Worm (Caenorhabditis elegans): ENCODE measurements around the gene R02D5.9.

R02D5.9 gene

ce11 chrV:14499074-14499864 lies 11.7 kb downstream of the R02D5.9 start (continued):
- TF ChIP-seq nhr-6 (tag; optimal IDR thresholded peaks at IDR 0.05) = no peak
- no peak for TF ChIP-seq fos-1 (tag; optimal IDR thresholded peaks at IDR 0.05)
- TF ChIP-seq D1046.2 (GFP tag; IDR thresholded peaks at IDR 0.05) = no peak
- TF ChIP-seq unc-62 (GFP tag; optimal IDR thresholded peaks at IDR 0.05 in 1 of 2) = no peak
- no peak for TF ChIP-seq unc-62 (tag; optimal IDR thresholded peaks at IDR 0.05)
- TF ChIP-seq madf-5 (GFP tag; IDR thresholded peaks at IDR 0.05) = no peak
- TF ChIP-seq zfp-3 (GFP tag; conservative IDR thresholded peaks at IDR 0.05) = no peak
- TF ChIP-seq gei-8 (GFP tag; optimal IDR thresholded peaks at IDR 0.05) = no peak
- peak; percentile 38 for TF ChIP-seq nhr-28 (tag; optimal IDR thresholded peaks at IDR 0.05)

- TF ChIP-seq nhr-6 (tag; optimal IDR thresholded peaks at IDR 0.05) (peak; percentile 62), unc-62 (GFP tag; optimal IDR thresholded peaks at IDR 0.05 in 1 of 2) (peak in 1 of 2 experiments; percentile 16), unc-62 (tag; optimal IDR thresholded peaks at IDR 0.05) (no peak), nhr-48 (tag; optimal IDR thresholded peaks at IDR 0.05) (no peak), ZK546.5 (tag; optimal IDR thresholded peaks at IDR 0.05) (no peak), nhr-25 (tag; optimal IDR thresholded peaks at IDR 0.05; ENCODE audit: borderline replicate concordance, insufficient read depth) (peak; percentile 4), jun-1 (tag; optimal IDR thresholded peaks at IDR 0.05) (no peak), zfp-3 (GFP tag; conservative IDR thresholded peaks at IDR 0.05) (no peak), mdt-29 (GFP tag; IDR thresholded peaks at IDR 0.05) (no peak), nhr-28 (tag; optimal IDR thresholded peaks at IDR 0.05) (peak; percentile 13)
Observed at ce11 chrV:14498204-14498603, 12.7 kb downstream of the R02D5.9 start.

ce11 chrV:14496446-14496845 lies 14.5 kb downstream of the R02D5.9 start:
- TF ChIP-seq ces-1 (GFP tag; optimal IDR thresholded peaks at IDR 0.05) = no peak
- peak in 1 of 2 experiments; percentile 58 for TF ChIP-seq unc-62 (GFP tag; optimal IDR thresholded peaks at IDR 0.05 in 1 of 2)
- no peak for TF ChIP-seq unc-62 (tag; optimal IDR thresholded peaks at IDR 0.05)

ce11 chrV:14495493-14495892 lies 15.4 kb downstream of the R02D5.9 start:
- TF ChIP-seq lsy-2 (tag; optimal IDR thresholded peaks at IDR 0.05) (no peak), Y5F2A.4 (GFP tag; optimal IDR thresholded peaks at IDR 0.05) (no peak)

ce11 chrV:14493665-14494064 lies 17.3 kb downstream of the R02D5.9 start:
- TF ChIP-seq spr-3 (GFP tag; optimal IDR thresholded peaks at IDR 0.05) = no peak
- TF ChIP-seq nhr-25 (tag; optimal IDR thresholded peaks at IDR 0.05; ENCODE audit: borderline replicate concordance, insufficient read depth) = no peak
- peak in 1 of 2 experiments; percentile 40 for TF ChIP-seq unc-62 (GFP tag; optimal IDR thresholded peaks at IDR 0.05 in 1 of 2)
- TF ChIP-seq unc-62 (tag; optimal IDR thresholded peaks at IDR 0.05) = no peak
- TF ChIP-seq aha-1 (tag) = peak; percentile 11
- TF ChIP-seq F26F4.8 (GFP tag; conservative IDR thresholded peaks at IDR 0.05) = no peak
- no peak for TF ChIP-seq unc-130 (GFP tag; optimal IDR thresholded peaks at IDR 0.05)
- TF ChIP-seq nhr-11 (tag; optimal IDR thresholded peaks at IDR 0.05) = no peak

- no peak for TF ChIP-seq T20F7.1 (GFP tag; optimal IDR thresholded peaks at IDR 0.05)
- TF ChIP-seq daf-12 (tag; optimal IDR thresholded peaks at IDR 0.05) = no peak
- no peak for TF ChIP-seq gei-8 (GFP tag; optimal IDR thresholded peaks at IDR 0.05)
- TF ChIP-seq lin-1 (GFP tag; IDR thresholded peaks at IDR 0.05) = no peak
- no peak for TF ChIP-seq ctbp-1 (GFP tag; IDR thresholded peaks at IDR 0.05)
- TF ChIP-seq fkh-10 (GFP tag; optimal IDR thresholded peaks at IDR 0.05) = no peak
- no peak for TF ChIP-seq Y48G9A.11 (GFP tag; IDR thresholded peaks at IDR 0.05)
- no peak for TF ChIP-seq spr-3 (GFP tag; optimal IDR thresholded peaks at IDR 0.05)
- no peak for TF ChIP-seq nhr-76 (tag; optimal IDR thresholded peaks at IDR 0.05)
- TF ChIP-seq mdt-29 (GFP tag; IDR thresholded peaks at IDR 0.05) = no peak
- TF ChIP-seq lin-29 (GFP tag; IDR thresholded peaks at IDR 0.05) = no peak
- no peak for TF ChIP-seq ztf-7 (tag; optimal IDR thresholded peaks at IDR 0.05)
- no peak for TF ChIP-seq hlh-11 (tag; optimal IDR thresholded peaks at IDR 0.05)
- no peak for TF ChIP-seq mes-2 (tag; optimal IDR thresholded peaks at IDR 0.05; ENCODE audit: poor library complexity, severe bottlenecking)
- no peak for TF ChIP-seq mxl-3 (GFP tag; optimal IDR thresholded peaks at IDR 0.05)
- no peak for TF ChIP-seq ceh-82 (tag; optimal IDR thresholded peaks at IDR 0.05)
- TF ChIP-seq hmg-1.1 (GFP tag; IDR thresholded peaks at IDR 0.05) = no peak
- no peak for TF ChIP-seq zfp-3 (GFP tag; conservative IDR thresholded peaks at IDR 0.05)
Observed at ce11 chrV:14491097-14491496, 19.8 kb downstream of the R02D5.9 start.

All from whole organism, L4 larva.